Fruit fly (Drosophila melanogaster) whole organism, embryonic: ENCODE measurements around the gene CG4313.
A peak's percentile ranks its signal among the peaks of the same experiment; 100 is the strongest.

ENCODE experiments used
- ATbp ChIP-seq: fragments of 200-800 bp; sonication (Bioruptor generic); optimal IDR thresholded peaks from 2 replicates; lab custom pipeline; 2017; ENCODE audit warnings: missing biosample characterization, mild to moderate bottlenecking, missing genetic modification characterization, missing genetic modification reagents
- Antp ChIP-seq: fragments of 200-800 bp; sonication (Bioruptor generic); optimal IDR thresholded peaks from 3 replicates; lab custom pipeline; 2016; ENCODE audit warnings: missing biosample characterization, missing genetic modification characterization
- Asciz ChIP-seq: fragments of 200-800 bp; sonication (Bioruptor generic); optimal IDR thresholded peaks from 2 replicates; lab custom pipeline; 2017; ENCODE audit warnings: missing biosample characterization, mild to moderate bottlenecking, missing genetic modification characterization, missing genetic modification reagents
- Bdp1 ChIP-seq: fragments of 200-800 bp; sonication (Bioruptor generic); optimal IDR thresholded peaks from 3 replicates; lab custom pipeline; 2016; ENCODE audit warnings: missing biosample characterization, missing genetic modification characterization
- C15 ChIP-seq: fragments of 200-800 bp; sonication (Bioruptor generic); IDR thresholded peaks from 3 replicates; pipeline ENCODE4 v1.3.6; 2022; ENCODE audit warnings: missing biosample characterization, missing genetic modification characterization
- CG10267 ChIP-seq: fragments of 200-800 bp; sonication (Bioruptor generic); optimal IDR thresholded peaks from 2 replicates; lab custom pipeline; 2018; ENCODE audit warnings: missing biosample characterization, mild to moderate bottlenecking, missing genetic modification characterization, moderate library complexity
- CG11247 ChIP-seq: fragments of 200-800 bp; sonication (Bioruptor generic); IDR thresholded peaks from 2 replicates; pipeline ENCODE4 v1.3.6; 2022; ENCODE audit warnings: missing biosample characterization, missing genetic modification characterization
- CG11695 ChIP-seq: fragments of 200-800 bp; sonication (Bioruptor generic); IDR thresholded peaks from 3 replicates; pipeline ENCODE4 v1.3.6; 2022; ENCODE audit warnings: missing biosample characterization, missing genetic modification characterization
- CG13624 ChIP-seq: fragments of 200-800 bp; sonication (Bioruptor generic); optimal IDR thresholded peaks from 2 replicates; lab custom pipeline; 2016; ENCODE audit warnings: missing biosample characterization, missing genetic modification characterization
- CG14441 ChIP-seq: fragments of 200-800 bp; sonication (Bioruptor generic); IDR thresholded peaks from 2 replicates; pipeline ENCODE4 v1.3.6; 2022; ENCODE audit warnings: missing biosample characterization, missing genetic modification characterization
- CG16779 ChIP-seq: fragments of 200-800 bp; sonication (Bioruptor generic); IDR thresholded peaks from 2 replicates; pipeline ENCODE4 v1.3.6; 2022; ENCODE audit warnings: missing biosample characterization, missing genetic modification characterization
- CG17385 ChIP-seq: fragments of 200-800 bp; sonication (Bioruptor generic); optimal IDR thresholded peaks from 3 replicates; lab custom pipeline; 2018; ENCODE audit warnings: missing biosample characterization, mild to moderate bottlenecking, missing genetic modification characterization
- CG17829 ChIP-seq: fragments of 200-800 bp; optimal IDR thresholded peaks from 2 replicates; lab custom pipeline; 2019; ENCODE audit warnings: missing biosample characterization, mild to moderate bottlenecking, missing genetic modification characterization, moderate library complexity
- CG18262 ChIP-seq: fragments of 200-800 bp; optimal IDR thresholded peaks from 3 replicates; lab custom pipeline; 2019; ENCODE audit warnings: missing biosample characterization, mild to moderate bottlenecking, missing genetic modification characterization, moderate library complexity
- CG1832 ChIP-seq: fragments of 200-800 bp; sonication (Bioruptor generic); optimal IDR thresholded peaks from 2 replicates; lab custom pipeline; 2017; ENCODE audit warnings: missing biosample characterization, mild to moderate bottlenecking, missing genetic modification characterization, inconsistent platforms
- CG2678 ChIP-seq: fragments of 200-800 bp; sonication (Bioruptor generic); optimal IDR thresholded peaks from 3 replicates; lab custom pipeline; 2019; ENCODE audit warnings: missing biosample characterization, mild to moderate bottlenecking, missing genetic modification characterization, moderate library complexity
- CG2712 ChIP-seq: fragments of 200-800 bp; optimal IDR thresholded peaks from 3 replicates; lab custom pipeline; 2019; ENCODE audit warnings: missing biosample characterization, mild to moderate bottlenecking, missing genetic modification characterization, moderate library complexity
- CG4424 ChIP-seq: fragments of 200-800 bp; sonication (Bioruptor generic); optimal IDR thresholded peaks from 3 replicates; lab custom pipeline; 2016; ENCODE audit warnings: missing biosample characterization, missing genetic modification characterization
- CG4854 ChIP-seq: fragments of 200-800 bp; sonication (Bioruptor generic); optimal IDR thresholded peaks from 2 replicates; lab custom pipeline; 2016; ENCODE audit warnings: missing biosample characterization, missing genetic modification characterization, inconsistent platforms
- CG5953 ChIP-seq: fragments of 200-800 bp; sonication (Bioruptor generic); IDR thresholded peaks from 2 replicates; pipeline ENCODE4 v1.3.6; 2022; ENCODE audit warnings: missing biosample characterization, missing genetic modification characterization
- CG6654 ChIP-seq: fragments of 200-800 bp; sonication (Bioruptor generic); optimal IDR thresholded peaks from 2 replicates; lab custom pipeline; 2017; ENCODE audit warnings: missing biosample characterization, mild to moderate bottlenecking, missing genetic modification characterization
- CG7745 ChIP-seq: fragments of 200-800 bp; sonication (Bioruptor generic); optimal IDR thresholded peaks from 2 replicates; lab custom pipeline; 2018; ENCODE audit warnings: missing biosample characterization, mild to moderate bottlenecking, missing genetic modification characterization, moderate library complexity
- CG9609 ChIP-seq: fragments of 200-800 bp; sonication (Bioruptor generic); optimal IDR thresholded peaks from 3 replicates; lab custom pipeline; 2016; ENCODE audit warnings: missing biosample characterization, missing genetic modification characterization
- Camta ChIP-seq: fragments of 200-800 bp; sonication (Bioruptor generic); optimal IDR thresholded peaks from 2 replicates; lab custom pipeline; 2016; ENCODE audit warnings: missing biosample characterization, missing genetic modification characterization
- Doc3 ChIP-seq: fragments of 200-800 bp; sonication (Bioruptor generic); IDR thresholded peaks from 3 replicates; pipeline ENCODE4 v1.3.6; 2022; ENCODE audit warnings: missing biosample characterization, missing genetic modification characterization; ENCODE audit not compliant: partially characterized antibody
- Elba2 ChIP-seq: fragments of 200-800 bp; sonication (Bioruptor generic); optimal IDR thresholded peaks from 3 replicates; lab custom pipeline; 2016; ENCODE audit warnings: missing biosample characterization, missing genetic modification characterization
- HLHmδ ChIP-seq: fragments of 200-800 bp; sonication (Bioruptor generic); optimal IDR thresholded peaks from 2 replicates; lab custom pipeline; 2018; ENCODE audit warnings: missing biosample characterization, mild to moderate bottlenecking, missing genetic modification characterization, moderate library complexity
- Hr78 ChIP-seq, 2 experiments: fragments of 200-800 bp in 1 of 2; fragments of >200 bp in 1 of 2; sonication (Bioruptor generic) in 1 of 2; optimal IDR thresholded peaks; 2 replicates each; lab custom pipeline; 2017 to 2019; ENCODE audit warnings: missing biosample characterization in 2 of 2, missing genetic modification characterization in 2 of 2, mild to moderate bottlenecking in 1 of 2, moderate library complexity in 1 of 2
- MESR4 ChIP-seq: fragments of 200-800 bp; sonication (Bioruptor generic); optimal IDR thresholded peaks from 2 replicates; lab custom pipeline; 2018; ENCODE audit warnings: missing biosample characterization, mild to moderate bottlenecking, missing genetic modification characterization, moderate library complexity
- Nf-YB ChIP-seq: fragments of 200-800 bp; sonication (Bioruptor generic); optimal IDR thresholded peaks from 3 replicates; lab custom pipeline; 2019; ENCODE audit warnings: missing biosample characterization, mild to moderate bottlenecking, missing genetic modification characterization, moderate library complexity
- Side ChIP-seq: fragments of 200-800 bp; sonication (Bioruptor generic); optimal IDR thresholded peaks from 2 replicates; lab custom pipeline; 2016; ENCODE audit warnings: missing biosample characterization, missing genetic modification characterization
- Xbp1 ChIP-seq: fragments of 200-800 bp; sonication (Bioruptor generic); optimal IDR thresholded peaks from 3 replicates; lab custom pipeline; 2016; ENCODE audit warnings: missing biosample characterization, mild to moderate bottlenecking, missing genetic modification characterization
- corto ChIP-seq: fragments of 200-800 bp; sonication (Bioruptor generic); optimal IDR thresholded peaks from 2 replicates; lab custom pipeline; 2016; ENCODE audit warnings: missing biosample characterization, mild to moderate bottlenecking, missing genetic modification characterization, moderate library complexity
- crol ChIP-seq: fragments of 200-800 bp; sonication (Bioruptor generic); IDR thresholded peaks from 2 replicates; pipeline ENCODE4 v1.3.6; 2022; ENCODE audit warnings: missing biosample characterization, missing genetic modification characterization
- fd3F ChIP-seq: fragments of 200-800 bp; sonication (Bioruptor generic); optimal IDR thresholded peaks from 2 replicates; lab custom pipeline; 2018; ENCODE audit warnings: missing biosample characterization, mild to moderate bottlenecking, missing genetic modification characterization, moderate library complexity
- ftz-f1 ChIP-seq: fragments of 200-800 bp; sonication (Bioruptor generic); optimal IDR thresholded peaks from 2 replicates; lab custom pipeline; 2016; ENCODE audit warnings: missing biosample characterization, missing genetic modification characterization
- ham ChIP-seq: fragments of 200-800 bp; sonication (Bioruptor generic); IDR thresholded peaks from 2 replicates; pipeline ENCODE4 v1.3.6; 2022; ENCODE audit warnings: missing biosample characterization, missing genetic modification characterization
- hb ChIP-seq: fragments of 200-800 bp; sonication (Bioruptor generic); IDR thresholded peaks from 3 replicates; pipeline ENCODE4 v1.3.6; 2022; ENCODE audit warnings: missing biosample characterization, missing genetic modification characterization; ENCODE audit not compliant: partially characterized antibody
- maf-S ChIP-seq: fragments of 200-800 bp; sonication (Bioruptor generic); optimal IDR thresholded peaks from 2 replicates; lab custom pipeline; 2016; ENCODE audit warnings: missing biosample characterization, missing genetic modification characterization
- nerfin-1 ChIP-seq: fragments of 200-800 bp; sonication (Bioruptor generic); optimal IDR thresholded peaks from 3 replicates; lab custom pipeline; 2019; ENCODE audit warnings: missing biosample characterization, mild to moderate bottlenecking, missing genetic modification characterization, moderate library complexity
- pzg ChIP-seq: fragments of 200-800 bp; sonication (Bioruptor generic); optimal IDR thresholded peaks from 3 replicates; lab custom pipeline; 2018; ENCODE audit warnings: missing biosample characterization, mild to moderate bottlenecking, missing genetic modification characterization, moderate library complexity
- sd ChIP-seq: fragments of 200-800 bp; sonication (Bioruptor generic); optimal IDR thresholded peaks from 3 replicates; lab custom pipeline; 2018; ENCODE audit warnings: missing biosample characterization, mild to moderate bottlenecking, missing genetic modification characterization, moderate library complexity
- sens ChIP-seq: fragments of 200-800 bp; sonication (Bioruptor generic); peaks from one replicate; lab custom pipeline; 2016; ENCODE audit warnings: missing biosample characterization, missing genetic modification characterization
- slp2 ChIP-seq: fragments of 200-800 bp; sonication (Bioruptor generic); optimal IDR thresholded peaks from 2 replicates; lab custom pipeline; 2016; ENCODE audit warnings: missing biosample characterization, missing genetic modification characterization
- tin ChIP-seq: fragments of 200-800 bp; sonication (Bioruptor generic); optimal IDR thresholded peaks from 3 replicates; lab custom pipeline; 2016; ENCODE audit warnings: missing biosample characterization, missing genetic modification characterization
- trem ChIP-seq: fragments of 200-800 bp; optimal IDR thresholded peaks from 3 replicates; lab custom pipeline; 2019; ENCODE audit warnings: missing biosample characterization, mild to moderate bottlenecking, missing genetic modification characterization, moderate library complexity
- unc-4 ChIP-seq: fragments of 200-800 bp; sonication (Bioruptor generic); IDR thresholded peaks from 2 replicates; pipeline ENCODE4 v1.3.6; 2022; ENCODE audit warnings: missing biosample characterization, missing genetic modification characterization; ENCODE audit not compliant: partially characterized antibody
- unpg ChIP-seq: fragments of 200-800 bp; sonication (Bioruptor generic); optimal IDR thresholded peaks from 3 replicates; lab custom pipeline; 2018; ENCODE audit warnings: missing biosample characterization, mild to moderate bottlenecking, missing genetic modification characterization, moderate library complexity

Gene CG4313

dm6 chrX:2083109-2083508 is 41.4 kb downstream of the CG4313 start (continued):
- TF ChIP-seq trem (tag; lab: Kevin White, UChicago): no peak
- peak; percentile 50; the same call in 1 of the 2 replicates for TF ChIP-seq CG14441 (GFP tag; lab: Robert Waterston, UW)
- no peak for TF ChIP-seq nerfin-1
- TF ChIP-seq pzg (GFP tag; lab: Kevin White, UChicago): no peak
- no peak for TF ChIP-seq ATbp
- no peak for TF ChIP-seq CG11695 (GFP tag; lab: Robert Waterston, UW)
- no peak for TF ChIP-seq CG4424 (GFP tag; lab: Kevin White, UChicago)
- TF ChIP-seq Xbp1 (GFP tag; lab: Kevin White, UChicago): peak; percentile 32
- TF ChIP-seq CG4854 (GFP tag; lab: Kevin White, UChicago): peak; percentile 0
- TF ChIP-seq C15 (GFP tag; lab: Robert Waterston, UW): no peak
- TF ChIP-seq CG17829: no peak
- peak; percentile 69 for TF ChIP-seq CG2678 (tag; lab: Kevin White, UChicago)
- TF ChIP-seq tin (GFP tag; lab: Kevin White, UChicago): peak; percentile 2
- TF ChIP-seq CG13624 (GFP tag; lab: Kevin White, UChicago): peak; percentile 60
- TF ChIP-seq CG9609: peak; percentile 39
- no peak for TF ChIP-seq Camta (GFP tag; lab: Kevin White, UChicago)
- TF ChIP-seq sens: peak; percentile 36
- TF ChIP-seq Elba2 (GFP tag; lab: Kevin White, UChicago): no peak
- TF ChIP-seq Side: no peak
- TF ChIP-seq corto (GFP tag; lab: Kevin White, UChicago): no peak
- peak; percentile 27 for TF ChIP-seq sd (tag; lab: Kevin White, UChicago)
- TF ChIP-seq HLHmδ (GFP tag; lab: Kevin White, UChicago): no peak
- TF ChIP-seq Doc3 (GFP tag; lab: Robert Waterston, UW): no peak
- TF ChIP-seq CG18262 (tag; lab: Kevin White, UChicago): no peak
- no peak for TF ChIP-seq ham (GFP tag; lab: Robert Waterston, UW)
- no peak for TF ChIP-seq CG6654
- peak; percentile 33 for TF ChIP-seq CG17385 (GFP tag; lab: Kevin White, UChicago)
- TF ChIP-seq maf-S (GFP tag; lab: Kevin White, UChicago): no peak
- peak; percentile 18 for TF ChIP-seq Antp (GFP tag; lab: Kevin White, UChicago)
- no peak for TF ChIP-seq Nf-YB (GFP tag; lab: Kevin White, UChicago)
- no peak for TF ChIP-seq ftz-f1 (GFP tag; lab: Kevin White, UChicago)
- peak; percentile 66 for TF ChIP-seq CG11247 (GFP tag; lab: Robert Waterston, UW)
- no peak for TF ChIP-seq unc-4
- no peak for TF ChIP-seq CG1832 (GFP tag; lab: Kevin White, UChicago)
- no peak for TF ChIP-seq CG7745 (tag; lab: Kevin White, UChicago)
- peak; percentile 55 for TF ChIP-seq fd3F
- no peak for TF ChIP-seq hb (GFP tag; lab: Robert Waterston, UW)
- TF ChIP-seq CG10267 (tag; lab: Kevin White, UChicago): no peak
- peak; percentile 2 for TF ChIP-seq Asciz (GFP tag; lab: Kevin White, UChicago)
- TF ChIP-seq unpg (GFP tag; lab: Kevin White, UChicago): peak; percentile 57
- TF ChIP-seq CG5953: no peak
- TF ChIP-seq Hr78 (GFP tag; optimal IDR thresholded peaks at IDR 0.05; lab: Kevin White, UChicago): no peak
- peak; percentile 18 for TF ChIP-seq CG2712 (tag; lab: Kevin White, UChicago)
- TF ChIP-seq slp2 (GFP tag; lab: Kevin White, UChicago): no peak
- TF ChIP-seq CG16779 (GFP tag; lab: Robert Waterston, UW): no peak
- TF ChIP-seq crol: no peak
- TF ChIP-seq Bdp1 (GFP tag; lab: Kevin White, UChicago): no peak
- no peak for TF ChIP-seq MESR4 (GFP tag; lab: Kevin White, UChicago)
- TF ChIP-seq, all 482 proteins: peak for 204
